Fruit fly (Drosophila melanogaster): ENCODE measurements around the gene CG11929.

CG11929 gene

DNA sequence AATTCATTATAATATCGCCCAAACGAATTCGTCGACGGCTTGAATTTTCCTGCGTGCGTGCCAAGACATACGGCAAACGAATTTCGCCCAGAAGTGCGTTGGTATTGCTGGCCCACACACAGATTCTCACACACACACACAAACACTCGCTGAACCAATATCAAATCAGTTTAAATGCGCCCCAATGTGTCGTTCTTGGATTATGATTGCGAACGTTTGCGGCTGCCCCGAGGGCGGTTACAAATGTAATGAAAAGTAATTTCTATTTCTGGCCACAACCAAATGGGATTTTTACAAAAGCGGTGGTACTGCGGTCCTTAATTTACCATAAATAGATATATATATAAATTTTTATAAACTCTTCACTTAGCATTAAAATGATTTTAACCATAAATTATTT, 16.4 kb downstream of the CG11929 start:
- TF ChIP-seq psq (optimal IDR thresholded peaks at IDR 0.05), result no peak

DNA sequence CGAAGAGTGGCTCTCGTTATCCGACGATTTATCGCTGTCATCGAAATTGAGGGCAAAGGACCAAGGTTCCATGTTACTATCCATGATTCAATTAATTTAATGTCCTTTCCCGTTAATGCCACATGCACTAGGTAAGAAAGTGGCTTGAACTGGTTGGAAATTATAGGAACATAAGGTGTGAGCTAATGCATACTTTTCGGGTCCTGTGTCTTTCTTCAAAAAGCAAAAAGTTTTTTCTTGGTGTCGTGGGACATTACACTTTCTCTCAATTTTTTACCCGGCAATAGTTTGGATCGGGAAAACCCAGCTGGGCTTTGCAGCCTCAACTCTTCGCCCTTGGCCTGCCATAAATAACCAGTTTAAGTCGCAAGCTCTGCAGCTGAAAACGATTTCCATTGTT, 18.9 kb downstream of the CG11929 start, which contains the start of gene Taf12L:
Gene Taf12L, minus strand, starts transcription at position 101 of the 400 bp plus-strand sequence.
- TF ChIP-seq pan (optimal IDR thresholded peaks at IDR 0.05), result no peak
- no peak for TF ChIP-seq EcR (GFP tag; optimal IDR thresholded peaks at IDR 0.05)
- no peak for TF ChIP-seq psq (optimal IDR thresholded peaks at IDR 0.05)
- TF ChIP-seq CG8478 (optimal IDR thresholded peaks at IDR 0.05), result no peak
- TF ChIP-seq Dll (optimal IDR thresholded peaks at IDR 0.05), result no peak
- no peak for TF ChIP-seq usp (GFP tag; optimal IDR thresholded peaks at IDR 0.05)

DNA sequence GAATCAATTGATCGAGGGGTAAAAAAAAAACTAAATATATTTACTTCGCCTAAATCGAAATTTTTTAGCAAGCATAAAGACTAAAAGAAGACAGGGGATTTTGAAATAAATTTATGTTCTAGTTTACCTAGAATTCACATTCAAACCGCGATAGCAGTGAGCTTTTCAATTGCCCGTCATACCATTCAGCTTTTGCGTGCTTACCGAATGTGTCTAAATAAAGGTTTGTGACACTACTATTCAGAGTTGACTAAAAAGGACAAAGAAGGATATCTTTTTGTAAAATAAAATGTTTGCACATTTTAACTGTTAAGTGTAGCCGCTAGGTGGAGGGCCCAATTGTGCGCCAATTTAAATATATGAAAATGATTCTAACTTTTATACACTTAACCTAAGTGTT, 43.5 kb downstream of the CG11929 start:
- no peak for TF ChIP-seq EcR (GFP tag; optimal IDR thresholded peaks at IDR 0.05)
- no peak for TF ChIP-seq pan (optimal IDR thresholded peaks at IDR 0.05)
- no peak for TF ChIP-seq Dll (optimal IDR thresholded peaks at IDR 0.05)
- TF ChIP-seq CG8478 (optimal IDR thresholded peaks at IDR 0.05), result no peak
- TF ChIP-seq psq (optimal IDR thresholded peaks at IDR 0.05), result no peak
- no peak for TF ChIP-seq usp (GFP tag; optimal IDR thresholded peaks at IDR 0.05)

DNA sequence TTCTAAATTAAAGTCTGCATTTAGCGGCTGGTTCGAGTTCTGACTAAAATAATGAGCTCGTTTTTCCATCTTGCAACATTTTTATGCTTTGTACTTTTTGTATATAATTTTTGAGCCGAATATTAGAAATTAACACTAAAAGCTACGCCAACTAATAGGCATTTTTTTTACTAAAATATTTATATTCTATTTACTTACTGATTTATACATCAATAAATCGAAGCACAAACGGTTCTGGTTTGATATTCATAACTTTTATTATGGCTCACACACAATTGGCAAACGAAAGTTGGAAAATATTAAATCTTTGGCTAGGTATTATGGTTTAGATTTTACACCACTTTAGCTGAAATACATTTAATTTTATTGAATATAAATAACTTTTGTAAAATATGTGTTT, 51.9 kb downstream of the CG11929 start, which contains the start of gene CG15631:
Gene CG15631, minus strand, starts transcription at position 101 of the 400 bp plus-strand sequence.
- no peak for TF ChIP-seq EcR (GFP tag; optimal IDR thresholded peaks at IDR 0.05)
- TF ChIP-seq pan (optimal IDR thresholded peaks at IDR 0.05), result no peak
